Worm (Caenorhabditis elegans) whole organism, L2 larva: ENCODE measurements around the gene fbxa-81.

ENCODE experiments used
- C34F6.9 ChIP-seq: fragments of 150-350 bp; optimal IDR thresholded peaks from 2 replicates; lab custom pipeline; 2014; ENCODE audit warnings: missing biosample characterization, missing genetic modification characterization
- ZK546.5 ChIP-seq: sonication (generic microtip); optimal IDR thresholded peaks from 2 replicates; lab custom pipeline; 2017; ENCODE audit warnings: missing biosample characterization, missing genetic modification characterization
- ceh-16 ChIP-seq: fragments of 150-350 bp; optimal IDR thresholded peaks from 2 replicates; lab custom pipeline; 2014; ENCODE audit warnings: missing biosample characterization, missing genetic modification characterization
- ceh-82 ChIP-seq: fragments of 150-350 bp; optimal IDR thresholded peaks from 2 replicates; lab custom pipeline; 2014; ENCODE audit warnings: missing biosample characterization, missing genetic modification characterization
- lin-11 ChIP-seq: fragments of 150-350 bp; sonication (generic microtip); optimal IDR thresholded peaks from 2 replicates; lab custom pipeline; 2014; ENCODE audit warnings: missing biosample characterization, missing genetic modification characterization, inconsistent platforms, mixed read lengths
- lin-39 ChIP-seq: fragments of 150-350 bp; optimal IDR thresholded peaks from 2 replicates; lab custom pipeline; 2014; ENCODE audit warnings: missing biosample characterization, missing genetic modification reagents, missing genetic modification characterization
- nhr-12 ChIP-seq: fragments of 150-350 bp; optimal IDR thresholded peaks from 2 replicates; lab custom pipeline; 2014; ENCODE audit warnings: missing biosample characterization, missing genetic modification characterization
- nhr-6 ChIP-seq: fragments of 150-350 bp; optimal IDR thresholded peaks from 2 replicates; lab custom pipeline; 2014; ENCODE audit warnings: missing biosample characterization, missing genetic modification characterization
- unc-39 ChIP-seq: fragments of 150-350 bp; optimal IDR thresholded peaks from 2 replicates; lab custom pipeline; 2014; ENCODE audit warnings: missing biosample characterization, missing genetic modification characterization
- ztf-11 ChIP-seq: sonication (generic microtip); optimal IDR thresholded peaks from 2 replicates; lab custom pipeline; 2017; ENCODE audit warnings: missing biosample characterization, missing genetic modification characterization

DNA sequence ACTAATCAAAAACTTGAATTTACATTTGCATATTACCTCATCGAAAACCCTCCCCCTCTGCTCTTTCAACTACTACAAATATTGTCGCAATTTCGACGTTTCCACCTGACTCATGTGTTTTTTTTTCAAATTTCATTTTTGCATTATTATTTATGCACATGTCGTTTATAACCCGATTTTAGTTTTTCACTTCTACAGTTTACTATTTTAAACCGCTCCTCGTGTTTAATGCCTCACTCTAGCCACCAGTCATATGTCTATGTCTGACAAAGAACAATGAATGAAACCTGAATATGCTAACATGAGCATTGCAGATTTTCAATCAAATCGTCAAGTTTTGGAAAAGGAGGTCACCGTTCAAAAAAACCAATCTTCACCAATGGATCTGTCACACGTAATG, 7.8 kb downstream of the fbxa-81 start, which contains the start of gene T24C2.5:
- TF ChIP-seq lin-11 (tag; lab: Kevin White, UChicago): no peak
- no peak for TF ChIP-seq nhr-12 (tag; lab: Kevin White, UChicago)
- TF ChIP-seq ceh-82 (tag; lab: Kevin White, UChicago): no peak
- TF ChIP-seq lin-39 (tag; lab: Kevin White, UChicago): no peak
- no peak for TF ChIP-seq C34F6.9 (tag; lab: Kevin White, UChicago)
- no peak for TF ChIP-seq ztf-11 (tag; lab: Kevin White, UChicago)
- no peak for TF ChIP-seq nhr-6
- TF ChIP-seq unc-39 (tag; lab: Kevin White, UChicago): no peak
- TF ChIP-seq ZK546.5 (tag; lab: Kevin White, UChicago): no peak
- TF ChIP-seq ceh-16 (tag; lab: Kevin White, UChicago): no peak
